Fruit fly (Drosophila melanogaster) whole organism, embryonic: ENCODE measurements around the gene Arp8.

Experiments
- ATbp ChIP-seq: fragments of 200-800 bp; sonication (Bioruptor generic); optimal IDR thresholded peaks from 2 replicates; lab custom pipeline; 2017; ENCODE audit warnings: missing biosample characterization, mild to moderate bottlenecking, missing genetic modification characterization, missing genetic modification reagents
- CG10147 ChIP-seq: fragments of 200-800 bp; sonication (Bioruptor generic); optimal IDR thresholded peaks from 2 replicates; lab custom pipeline; 2019; ENCODE audit warnings: missing biosample characterization, mild to moderate bottlenecking, missing genetic modification characterization, moderate library complexity
- CG11560 ChIP-seq: fragments of 200-800 bp; sonication (Bioruptor generic); IDR thresholded peaks from 3 replicates; pipeline ENCODE4 v1.3.6; 2022; ENCODE audit warnings: missing biosample characterization, missing genetic modification characterization
- CG12104 ChIP-seq: fragments of 200-800 bp; sonication (Bioruptor generic); optimal IDR thresholded peaks from 3 replicates; lab custom pipeline; 2016; ENCODE audit warnings: missing biosample characterization, missing genetic modification characterization
- CG15514 ChIP-seq: fragments of 200-800 bp; sonication (Bioruptor generic); optimal IDR thresholded peaks from 3 replicates; lab custom pipeline; 2017; ENCODE audit warnings: missing biosample characterization, missing genetic modification characterization, mild to moderate bottlenecking, moderate library complexity, missing genetic modification reagents
- CG17186 ChIP-seq: fragments of 200-800 bp; sonication (Bioruptor generic); optimal IDR thresholded peaks from 3 replicates; lab custom pipeline; 2017; ENCODE audit warnings: missing biosample characterization, missing genetic modification reagents, missing genetic modification characterization
- CG17328 ChIP-seq: fragments of 200-800 bp; sonication (Bioruptor generic); IDR thresholded peaks from 2 replicates; pipeline ENCODE4 v1.3.6; 2022; ENCODE audit warnings: missing biosample characterization, missing genetic modification characterization
- CG18476 ChIP-seq: fragments of 200-800 bp; sonication (Bioruptor generic); optimal IDR thresholded peaks from 2 replicates; lab custom pipeline; 2016; ENCODE audit warnings: missing biosample characterization, mild to moderate bottlenecking, missing genetic modification characterization
- CG2116 ChIP-seq: fragments of 200-800 bp; sonication (Bioruptor generic); optimal IDR thresholded peaks from 3 replicates; lab custom pipeline; 2018; ENCODE audit warnings: missing biosample characterization, mild to moderate bottlenecking, missing genetic modification characterization
- CG2202 ChIP-seq: fragments of 200-800 bp; sonication (Bioruptor generic); optimal IDR thresholded peaks from 2 replicates; lab custom pipeline; 2018; ENCODE audit warnings: missing biosample characterization, mild to moderate bottlenecking, missing genetic modification characterization
- CG2712 ChIP-seq: fragments of 200-800 bp; optimal IDR thresholded peaks from 3 replicates; lab custom pipeline; 2019; ENCODE audit warnings: missing biosample characterization, mild to moderate bottlenecking, missing genetic modification characterization, moderate library complexity
- CG32767 ChIP-seq: fragments of 200-800 bp; sonication (Bioruptor generic); IDR thresholded peaks from 2 replicates; pipeline ENCODE4 v1.3.6; 2022; ENCODE audit warnings: missing biosample characterization, missing genetic modification characterization
- CG4328 ChIP-seq: fragments of 200-800 bp; sonication (Bioruptor generic); optimal IDR thresholded peaks from 3 replicates; lab custom pipeline; 2017; ENCODE audit warnings: missing biosample characterization, missing genetic modification reagents, missing genetic modification characterization
- CG5953 ChIP-seq: fragments of 200-800 bp; sonication (Bioruptor generic); IDR thresholded peaks from 2 replicates; pipeline ENCODE4 v1.3.6; 2022; ENCODE audit warnings: missing biosample characterization, missing genetic modification characterization
- CG8924 ChIP-seq: fragments of 200-800 bp; optimal IDR thresholded peaks from 3 replicates; lab custom pipeline; 2019; ENCODE audit warnings: missing biosample characterization, mild to moderate bottlenecking, missing genetic modification characterization, moderate library complexity
- Dll ChIP-seq: fragments of 200-800 bp; sonication (Bioruptor generic); IDR thresholded peaks from 4 replicates; pipeline ENCODE4 v1.3.6; 2022; ENCODE audit warnings: missing biosample characterization, missing genetic modification characterization; ENCODE audit not compliant: partially characterized antibody
- ERR ChIP-seq: fragments of 200-800 bp; sonication (Bioruptor generic); optimal IDR thresholded peaks from 2 replicates; lab custom pipeline; 2016; ENCODE audit warnings: missing biosample characterization, missing genetic modification characterization
- Jarid2 ChIP-seq: fragments of 200-800 bp; sonication (Bioruptor generic); optimal IDR thresholded peaks from 3 replicates; lab custom pipeline; 2017; ENCODE audit warnings: mild to moderate bottlenecking, missing biosample characterization, missing genetic modification reagents, missing genetic modification characterization
- Lhr ChIP-seq: fragments of 200-800 bp; sonication (Bioruptor generic); optimal IDR thresholded peaks from 3 replicates; lab custom pipeline; 2017; ENCODE audit warnings: mild to moderate bottlenecking, missing biosample characterization, missing genetic modification reagents, missing genetic modification characterization
- Meics ChIP-seq: fragments of 200-800 bp; sonication (Bioruptor generic); optimal IDR thresholded peaks from 2 replicates; lab custom pipeline; 2017; ENCODE audit warnings: missing biosample characterization, mild to moderate bottlenecking, missing genetic modification characterization
- Myb ChIP-seq: fragments of 200-800 bp; sonication (Bioruptor generic); optimal IDR thresholded peaks from 2 replicates; lab custom pipeline; 2016; ENCODE audit warnings: missing biosample characterization, missing genetic modification characterization
- Trl ChIP-seq, 3 experiments: fragments of >200 bp in 2 of 3; fragments of 200-800 bp in 1 of 3; sonication (Bioruptor generic) in 1 of 3; optimal IDR thresholded peaks; 2 replicates in 1 of 3; 3 replicates in 2 of 3; lab custom pipeline; 2016 to 2017; ENCODE audit warnings: missing biosample characterization in 1 of 3, missing genetic modification characterization in 1 of 3
- Vsx1 ChIP-seq: fragments of 200-800 bp; sonication (Bioruptor generic); optimal IDR thresholded peaks from 2 replicates; lab custom pipeline; 2017; ENCODE audit warnings: missing biosample characterization, mild to moderate bottlenecking, missing genetic modification characterization, missing genetic modification reagents
- bbx ChIP-seq: fragments of 200-800 bp; sonication (Bioruptor generic); IDR thresholded peaks from 2 replicates; pipeline ENCODE4 v1.3.6; 2022; ENCODE audit warnings: missing biosample characterization, missing genetic modification characterization; ENCODE audit not compliant: partially characterized antibody
- bowl ChIP-seq: fragments of 200-800 bp; sonication (Bioruptor generic); IDR thresholded peaks from 2 replicates; pipeline ENCODE4 v1.3.6; 2022; ENCODE audit warnings: missing biosample characterization, missing genetic modification characterization
- bsh ChIP-seq, 2 experiments: fragments of 200-800 bp; sonication (Bioruptor generic); optimal IDR thresholded peaks; 2 replicates each; lab custom pipeline; 2017 to 2018; ENCODE audit warnings: mild to moderate bottlenecking in 2 of 2, missing biosample characterization in 2 of 2, missing genetic modification characterization in 2 of 2, moderate library complexity in 1 of 2
- btn ChIP-seq: fragments of 200-800 bp; sonication (Bioruptor generic); optimal IDR thresholded peaks from 2 replicates; lab custom pipeline; 2016; ENCODE audit warnings: missing biosample characterization, missing genetic modification characterization
- chm ChIP-seq: fragments of 200-800 bp; sonication (Bioruptor generic); IDR thresholded peaks from 2 replicates; pipeline ENCODE4 v1.3.6; 2022; ENCODE audit warnings: missing biosample characterization, missing genetic modification characterization
- fd64A ChIP-seq: fragments of 200-800 bp; sonication (Bioruptor generic); optimal IDR thresholded peaks from 3 replicates; lab custom pipeline; 2018; ENCODE audit warnings: missing biosample characterization, mild to moderate bottlenecking, missing genetic modification characterization
- fru ChIP-seq: fragments of >200 bp; optimal IDR thresholded peaks from 2 replicates; lab custom pipeline; 2017
- gce ChIP-seq: fragments of 200-800 bp; sonication (Bioruptor generic); IDR thresholded peaks from 3 replicates; pipeline ENCODE4 v1.3.6; 2022; ENCODE audit warnings: missing biosample characterization, missing genetic modification characterization
- gcm ChIP-seq: fragments of 200-800 bp; sonication (Bioruptor generic); optimal IDR thresholded peaks from 2 replicates; lab custom pipeline; 2019; ENCODE audit warnings: missing biosample characterization, mild to moderate bottlenecking, missing genetic modification characterization, moderate library complexity
- gem ChIP-seq: fragments of 200-800 bp; sonication (Bioruptor generic); optimal IDR thresholded peaks from 2 replicates; lab custom pipeline; 2019; ENCODE audit warnings: missing biosample characterization, mild to moderate bottlenecking, missing genetic modification characterization, moderate library complexity
- hth ChIP-seq: fragments of >200 bp; optimal IDR thresholded peaks from 2 replicates; lab custom pipeline; 2017; ENCODE audit warnings: inconsistent platforms
- lbe ChIP-seq: fragments of 200-800 bp; sonication (Bioruptor generic); optimal IDR thresholded peaks from 2 replicates; lab custom pipeline; 2016; ENCODE audit warnings: missing biosample characterization, mild to moderate bottlenecking, missing genetic modification characterization
- luna ChIP-seq: fragments of 200-800 bp; sonication (Bioruptor generic); optimal IDR thresholded peaks from 2 replicates; lab custom pipeline; 2016; ENCODE audit warnings: missing biosample characterization, missing genetic modification characterization
- odd ChIP-seq: fragments of 200-800 bp; sonication (Bioruptor generic); optimal IDR thresholded peaks from 2 replicates; lab custom pipeline; 2017; ENCODE audit warnings: missing biosample characterization, mild to moderate bottlenecking, missing genetic modification characterization
- otp ChIP-seq: fragments of 200-800 bp; sonication (Bioruptor generic); IDR thresholded peaks from 3 replicates; pipeline ENCODE4, ENCODE4 v1.3.6; 2022; ENCODE audit warnings: missing biosample characterization, missing genetic modification characterization
- pho ChIP-seq: fragments of 200-800 bp; sonication (Bioruptor generic); optimal IDR thresholded peaks from 2 replicates; lab custom pipeline; 2016; ENCODE audit warnings: missing biosample characterization, missing genetic modification characterization
- pzg ChIP-seq: fragments of 200-800 bp; sonication (Bioruptor generic); optimal IDR thresholded peaks from 3 replicates; lab custom pipeline; 2018; ENCODE audit warnings: missing biosample characterization, mild to moderate bottlenecking, missing genetic modification characterization, moderate library complexity
- rib ChIP-seq: fragments of 200-800 bp; sonication (Bioruptor generic); IDR thresholded peaks from 2 replicates; pipeline ENCODE4 v1.3.6; 2022; ENCODE audit warnings: missing biosample characterization, missing genetic modification characterization
- row ChIP-seq: fragments of 200-800 bp; sonication (Bioruptor generic); IDR thresholded peaks from 3 replicates; pipeline ENCODE4 v1.3.6; 2022; ENCODE audit warnings: missing biosample characterization, missing genetic modification characterization
- run ChIP-seq: fragments of 200-800 bp; sonication (Bioruptor generic); optimal IDR thresholded peaks from 3 replicates; lab custom pipeline; 2018; ENCODE audit warnings: missing biosample characterization, mild to moderate bottlenecking, missing genetic modification characterization
- sisA ChIP-seq: fragments of 200-800 bp; sonication (Bioruptor generic); IDR thresholded peaks from 2 replicates; pipeline ENCODE4 v1.3.6; 2022; ENCODE audit warnings: missing biosample characterization, missing genetic modification characterization
- vnd ChIP-seq: fragments of 200-800 bp; sonication (Bioruptor generic); IDR thresholded peaks from 3 replicates; pipeline ENCODE4 v1.3.6; 2022; ENCODE audit warnings: missing biosample characterization, missing genetic modification characterization; ENCODE audit not compliant: partially characterized antibody
- vvl ChIP-seq: fragments of 200-800 bp; sonication (Bioruptor generic); IDR thresholded peaks from 2 replicates; pipeline ENCODE4 v1.3.6; 2022; ENCODE audit warnings: missing biosample characterization, missing genetic modification characterization
- wdn ChIP-seq: fragments of 200-800 bp; sonication (Bioruptor generic); IDR thresholded peaks from 2 replicates; pipeline ENCODE4 v1.3.6; 2022; ENCODE audit warnings: missing biosample characterization, missing genetic modification characterization
- zen2 ChIP-seq: fragments of 200-800 bp; sonication (Bioruptor generic); IDR thresholded peaks from 3 replicates; pipeline ENCODE4 v1.3.6; 2022; ENCODE audit warnings: missing biosample characterization, missing genetic modification characterization; ENCODE audit not compliant: partially characterized antibody

Arp8 gene

DNA sequence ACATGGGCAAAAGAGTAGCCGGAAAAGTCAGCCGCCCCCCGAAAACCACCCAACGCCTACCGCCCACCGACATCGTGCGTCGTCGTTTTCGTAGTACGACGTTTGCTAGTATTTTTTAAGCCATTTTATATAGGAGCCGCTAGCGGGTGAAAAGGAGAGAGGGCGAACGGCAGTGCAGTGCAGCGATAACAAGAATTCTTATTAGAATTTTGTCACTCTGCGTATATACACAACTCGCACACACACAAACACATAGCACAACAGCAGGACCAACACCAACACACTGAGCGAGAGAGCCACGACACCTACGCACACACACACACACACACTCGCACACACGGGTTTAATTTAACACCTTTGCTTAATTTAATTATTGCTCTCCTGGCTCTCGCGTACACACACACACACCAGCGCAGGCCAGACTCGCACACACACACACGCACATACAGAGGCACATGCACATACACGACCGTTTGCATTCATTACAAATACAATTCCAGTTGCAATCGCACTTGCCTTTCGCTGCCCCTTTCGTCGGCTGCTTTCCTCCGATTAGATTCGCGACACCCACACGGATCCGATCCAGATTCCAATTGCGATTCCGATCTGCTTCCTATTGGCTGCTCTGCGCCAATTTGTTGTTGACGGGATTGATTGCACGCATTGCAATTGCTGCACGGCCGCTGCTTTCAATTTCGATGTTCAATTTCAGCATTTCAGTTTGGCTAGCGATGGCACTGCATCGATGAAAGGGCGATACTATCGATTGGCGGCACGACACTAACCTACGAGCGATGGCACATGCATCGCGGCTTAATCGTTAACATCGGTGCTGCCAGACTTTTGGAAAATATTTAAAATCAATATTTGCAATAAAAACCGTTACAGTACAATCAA is 33.5 kb downstream of the Arp8 start, which contains the start of gene Socs16D (continued):
- TF ChIP-seq gcm (GFP tag; lab: Kevin White, UChicago) (peak; percentile 10), pzg (GFP tag; lab: Kevin White, UChicago) (peak; percentile 94), btn (GFP tag; lab: Kevin White, UChicago) (no peak), fru (no peak), CG17328 (0 out of 2 replicates have a peak, but pooled peaks have one; percentile 21), lbe (peak; percentile 20), row (GFP tag; lab: Robert Waterston, UW) (peak; percentile 66), Lhr (GFP tag; lab: Kevin White, UChicago) (peak; percentile 89), ATbp (GFP tag; lab: Kevin White, UChicago) (no peak), gem (tag; lab: Kevin White, UChicago) (peak; percentile 30), bbx (GFP tag; lab: Robert Waterston, UW) (peak; percentile 98), CG8924 (peak; percentile 51), CG18476 (GFP tag; lab: Kevin White, UChicago) (no peak), Jarid2 (GFP tag; lab: Kevin White, UChicago) (peak; percentile 34), fd64A (GFP tag; lab: Kevin White, UChicago) (peak; percentile 18), Myb (peak; percentile 99), hth (no peak), CG10147 (peak; percentile 17), rib (0 out of 2 replicates have a peak, but pooled peaks have one; percentile 58), ERR (GFP tag; lab: Kevin White, UChicago) (peak; percentile 53), Trl (optimal IDR thresholded peaks at IDR 0.05; lab: Kevin White, UChicago) (peak; percentile 61 to 78), Trl (GFP tag; optimal IDR thresholded peaks at IDR 0.05; lab: Kevin White, UChicago) (peak; percentile 55), vvl (GFP tag; lab: Robert Waterston, UW) (peak; percentile 41; the same call in 1 of the 2 replicates), CG4328 (GFP tag; lab: Kevin White, UChicago) (peak; percentile 24), pho (GFP tag; lab: Kevin White, UChicago) (peak; percentile 48), CG11560 (tag; lab: Robert Waterston, UW) (peak; percentile 38; the same call in 1 of the 3 replicates), odd (GFP tag; lab: Kevin White, UChicago) (peak; percentile 20), bsh (GFP tag; optimal IDR thresholded peaks at IDR 0.05; lab: Kevin White, UChicago) (peak in 1 of 2 experiments; percentile 46), zen2 (peak; percentile 96), otp (GFP tag; lab: Robert Waterston, UW) (no peak), CG32767 (no peak), Dll (GFP tag; lab: Robert Waterston, UW) (peak; percentile 93), CG12104 (GFP tag; lab: Kevin White, UChicago) (no peak), run (tag; lab: Kevin White, UChicago) (peak; percentile 13), bowl (GFP tag; lab: Robert Waterston, UW) (no peak), CG2116 (peak; percentile 94), wdn (GFP tag; lab: Robert Waterston, UW) (no peak), gce (GFP tag; lab: Robert Waterston, UW) (no peak), vnd (peak; percentile 94), luna (GFP tag; lab: Kevin White, UChicago) (peak; percentile 25), CG5953 (no peak), chm (GFP tag; lab: Robert Waterston, UW) (no peak), CG17186 (peak; percentile 31), CG2712 (tag; lab: Kevin White, UChicago) (peak; percentile 43), sisA (0 out of 2 replicates have a peak, but pooled peaks have one; percentile 19), CG15514 (GFP tag; lab: Kevin White, UChicago) (peak; percentile 81), Meics (GFP tag; lab: Kevin White, UChicago) (peak; percentile 25), CG2202 (tag; lab: Kevin White, UChicago) (no peak), Vsx1 (GFP tag; lab: Kevin White, UChicago) (no peak)
